Fruit fly (Drosophila melanogaster): ENCODE data around the gene CG33509.

- TF ChIP-seq Adf1 (GFP tag; IDR thresholded peaks at IDR 0.05), result no peak
- no peak for TF ChIP-seq CG2889 (GFP tag; IDR thresholded peaks at IDR 0.05)
- TF ChIP-seq CG14860 (GFP tag; IDR thresholded peaks at IDR 0.05; ENCODE audit: partially characterized antibody), result no peak
- TF ChIP-seq stwl (tag; optimal IDR thresholded peaks at IDR 0.05), result no peak
- TF ChIP-seq luna (GFP tag; optimal IDR thresholded peaks at IDR 0.05), result no peak
- no peak for TF ChIP-seq dmrt11E (tag; optimal IDR thresholded peaks at IDR 0.05)
- peak; percentile 34 for TF ChIP-seq CG12071 (GFP tag; optimal IDR thresholded peaks at IDR 0.05)
- no peak for TF ChIP-seq tx (GFP tag; optimal IDR thresholded peaks at IDR 0.05)
- no peak for TF ChIP-seq CG17328 (GFP tag; IDR thresholded peaks at IDR 0.05)
- TF ChIP-seq dm (GFP tag; optimal IDR thresholded peaks at IDR 0.05), result no peak
- no peak for TF ChIP-seq CG10267 (tag; optimal IDR thresholded peaks at IDR 0.05)
- no peak for TF ChIP-seq ro (GFP tag; IDR thresholded peaks at IDR 0.05)
- TF ChIP-seq CG11398 (GFP tag; optimal IDR thresholded peaks at IDR 0.05), result no peak
- TF ChIP-seq sim (GFP tag; IDR thresholded peaks at IDR 0.05), result no peak
Observed at dm6 chr2L:21062611-21063010, 23.7 kb downstream of the CG33509 start.
